Worm (Caenorhabditis elegans): ENCODE measurements around the gene T26C11.9.

DNA sequence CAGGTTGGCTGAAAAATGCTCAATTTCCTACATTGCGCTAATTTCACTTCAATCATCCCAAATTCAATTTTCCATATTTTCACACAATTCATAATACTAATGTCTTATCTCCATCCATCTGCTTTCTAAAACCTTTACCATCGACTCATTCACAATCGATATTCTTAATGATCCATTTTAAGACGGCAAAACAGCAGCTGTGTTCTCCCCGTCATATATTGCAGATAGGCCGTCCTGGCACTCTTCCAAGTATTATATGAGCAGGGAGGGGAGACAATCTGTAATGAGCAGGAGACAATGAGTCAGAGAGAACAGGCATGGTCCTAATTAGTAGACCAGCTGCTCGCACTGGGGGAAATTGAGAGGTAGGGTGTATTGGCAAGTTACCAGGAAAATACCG, 4.1 kb upstream of the T26C11.9 start:
- TF ChIP-seq ama-1 (optimal IDR thresholded peaks at IDR 0.05): no peak
- TF ChIP-seq ceh-36 (tag; optimal IDR thresholded peaks at IDR 0.05): no peak
- no peak for TF ChIP-seq tbx-11 (GFP tag; IDR thresholded peaks at IDR 0.05)
- no peak for TF ChIP-seq ets-7 (tag; optimal IDR thresholded peaks at IDR 0.05)
- no peak for TF ChIP-seq flt-1 (GFP tag; IDR thresholded peaks at IDR 0.05)
- TF ChIP-seq hmbx-1 (tag; optimal IDR thresholded peaks at IDR 0.05): no peak
- no peak for TF ChIP-seq F13C5.2 (tag; optimal IDR thresholded peaks at IDR 0.05)
- TF ChIP-seq tra-4 (tag; optimal IDR thresholded peaks at IDR 0.05): no peak

Measured in whole organism, early embryonic.